Worm (Caenorhabditis elegans) whole organism, late embryonic: Measurements from ENCODE around the gene rab-6.1.

Experiments
- elt-2 ChIP-seq: sonication (generic microtip); optimal IDR thresholded peaks from 2 replicates; lab custom pipeline; 2016; ENCODE audit warnings: missing genetic modification reagents, missing genetic modification characterization, missing compliant biosample characterization
- fkh-6 ChIP-seq: sonication (generic microtip); optimal IDR thresholded peaks from 2 replicates; lab custom pipeline; 2016; ENCODE audit warnings: missing genetic modification characterization, missing compliant biosample characterization
- sdc-2 ChIP-seq: sonication (generic microtip); optimal IDR thresholded peaks from 2 replicates; lab custom pipeline; 2016; ENCODE audit warnings: missing genotype, missing genetic modification characterization, missing compliant biosample characterization
- zip-5 ChIP-seq: sonication (generic microtip); optimal IDR thresholded peaks from 2 replicates; lab custom pipeline; 2016; ENCODE audit warnings: missing genetic modification characterization, missing compliant biosample characterization

DNA sequence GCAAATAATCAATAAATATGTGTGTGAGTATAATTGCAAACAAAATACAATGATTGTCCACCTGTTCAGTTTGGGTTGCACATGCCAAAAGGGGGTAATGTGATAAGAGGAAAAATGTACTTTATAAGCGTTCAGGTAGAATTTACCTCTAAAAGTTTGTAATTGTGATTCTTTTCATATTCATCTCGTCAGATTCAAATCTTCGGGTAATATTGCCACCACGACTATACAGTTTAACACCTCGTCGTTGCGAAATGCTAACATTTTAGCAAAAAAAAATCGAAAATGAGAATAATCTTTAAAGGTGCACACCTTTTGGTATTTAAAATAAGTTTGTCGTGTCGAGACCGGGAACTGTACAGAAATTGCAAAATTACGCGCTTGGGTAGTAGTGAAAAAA, 37.4 kb upstream of the rab-6.1 start, which contains the start of gene nac-2:
- TF ChIP-seq elt-2 (tag; lab: Kevin White, UChicago) (no peak), sdc-2 (tag; lab: Kevin White, UChicago) (no peak), zip-5 (no peak), fkh-6 (tag; lab: Kevin White, UChicago) (no peak)
